Fruit fly (Drosophila melanogaster) whole organism, wandering third instar larva: ENCODE data around the gene mthl15.

ENCODE experiments used
- Abd-B ChIP-seq: fragments of >200 bp; optimal IDR thresholded peaks from 2 replicates; lab custom pipeline; 2017; ENCODE audit warnings: missing biosample characterization, missing genetic modification characterization
- CrebA ChIP-seq: fragments of 200-800 bp; sonication (Bioruptor generic); optimal IDR thresholded peaks from 2 replicates; lab custom pipeline; 2016; ENCODE audit warnings: missing biosample characterization, mild to moderate bottlenecking, missing genetic modification characterization, borderline replicate concordance
- Dfd ChIP-seq: fragments of >200 bp; optimal IDR thresholded peaks from 2 replicates; lab custom pipeline; 2017; ENCODE audit warnings: missing biosample characterization, missing genetic modification characterization
- Hr78 ChIP-seq: fragments of >200 bp; optimal IDR thresholded peaks from 2 replicates; lab custom pipeline; 2017; ENCODE audit warnings: missing biosample characterization, missing genetic modification characterization
- brk ChIP-seq: fragments of 200-800 bp; sonication (Bioruptor generic); optimal IDR thresholded peaks from 2 replicates; lab custom pipeline; 2016; ENCODE audit warnings: missing biosample characterization, mild to moderate bottlenecking, missing genetic modification characterization
- ey ChIP-seq: fragments of 200-800 bp; sonication (Bioruptor generic); optimal IDR thresholded peaks from 2 replicates; lab custom pipeline; 2016; ENCODE audit warnings: missing biosample characterization, missing genetic modification characterization
- foxo ChIP-seq, 2 experiments: fragments of 200-800 bp; sonication (Bioruptor generic); optimal IDR thresholded peaks; 2 replicates in 1 of 2; 3 replicates in 1 of 2; lab custom pipeline; 2016 to 2017; ENCODE audit warnings: missing biosample characterization in 2 of 2, missing genetic modification characterization in 2 of 2
- fru ChIP-seq: fragments of 200-800 bp; sonication (Bioruptor generic); optimal IDR thresholded peaks from 3 replicates; lab custom pipeline; 2016; ENCODE audit warnings: missing biosample characterization, mild to moderate bottlenecking, missing genetic modification characterization
- pan ChIP-seq: fragments of >200 bp; optimal IDR thresholded peaks from 2 replicates; lab custom pipeline; 2017

- no peak for TF ChIP-seq fru (GFP tag; lab: Kevin White, UChicago)
- no peak for TF ChIP-seq CrebA (GFP tag; lab: Kevin White, UChicago)
- TF ChIP-seq brk: no peak
- TF ChIP-seq pan (lab: Kevin White, UChicago): no peak
- no peak for TF ChIP-seq foxo (GFP tag; optimal IDR thresholded peaks at IDR 0.05; lab: Kevin White, UChicago)
- no peak for TF ChIP-seq Hr78 (GFP tag; lab: Kevin White, UChicago)
- TF ChIP-seq ey (GFP tag; lab: Kevin White, UChicago): no peak
- TF ChIP-seq Abd-B (GFP tag; lab: Kevin White, UChicago): no peak
- no peak for TF ChIP-seq Dfd
Observed at dm6 chr2L:10201743-10202142, 36.4 kb downstream of the mthl15 start.
